Fruit fly (Drosophila melanogaster): ENCODE data around the gene Archease.

Gene Archease

DNA sequence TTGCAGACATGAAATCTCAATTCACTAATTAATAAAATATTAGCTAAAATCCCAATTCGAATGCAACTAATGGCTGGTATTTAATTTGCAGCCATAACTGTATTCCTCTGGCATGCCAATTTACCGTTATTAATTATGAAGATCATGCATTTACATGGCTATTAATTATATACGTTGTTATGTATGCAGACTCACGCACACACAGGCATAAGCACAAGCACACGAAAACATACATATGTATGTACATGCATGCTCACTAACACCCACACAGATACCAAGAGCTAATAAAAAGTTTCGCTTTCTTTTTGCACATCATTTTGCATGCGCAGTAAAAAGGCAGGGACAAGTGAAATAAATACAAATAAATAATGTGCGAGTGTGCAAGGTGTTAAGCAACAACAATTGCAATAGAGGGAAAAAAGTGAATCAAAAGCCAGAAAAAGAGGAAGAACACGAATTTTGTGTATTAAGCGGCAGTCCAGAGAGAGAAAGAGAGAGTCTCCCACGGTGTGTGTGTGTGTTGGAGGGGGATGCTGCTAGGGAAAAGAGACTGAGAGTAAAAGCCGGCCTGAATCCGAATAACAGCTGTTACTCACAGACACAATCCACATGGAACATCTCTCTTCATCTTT is 32.4 kb downstream of the Archease start:
- no peak for TF ChIP-seq tio (GFP tag; optimal IDR thresholded peaks at IDR 0.05)
- TF ChIP-seq Pdp1 (GFP tag; optimal IDR thresholded peaks at IDR 0.05) = peak in 1 of 2 experiments; percentile 54
- TF ChIP-seq Mes4 (GFP tag; optimal IDR thresholded peaks at IDR 0.05) = no peak
- TF ChIP-seq Spps (tag; optimal IDR thresholded peaks at IDR 0.05) = no peak
- TF ChIP-seq Aef1 (GFP tag; IDR thresholded peaks at IDR 0.05) = no peak
- TF ChIP-seq CG11723 (GFP tag; optimal IDR thresholded peaks at IDR 0.05) = no peak
- TF ChIP-seq Sox100B (GFP tag; optimal IDR thresholded peaks at IDR 0.05) = no peak
- TF ChIP-seq vnd (GFP tag; IDR thresholded peaks at IDR 0.05; ENCODE audit: partially characterized antibody) = no peak
- TF ChIP-seq lab (GFP tag; optimal IDR thresholded peaks at IDR 0.05) = no peak
- TF ChIP-seq CG7357 (GFP tag; IDR thresholded peaks at IDR 0.05) = no peak
- TF ChIP-seq Gug (GFP tag; IDR thresholded peaks at IDR 0.05) = no peak
- TF ChIP-seq abd-A (tag; optimal IDR thresholded peaks at IDR 0.05) = peak; percentile 39
- no peak for TF ChIP-seq CG9727 (GFP tag; optimal IDR thresholded peaks at IDR 0.05)
- no peak for TF ChIP-seq Rx (GFP tag; IDR thresholded peaks at IDR 0.05)
- TF ChIP-seq Side (GFP tag; optimal IDR thresholded peaks at IDR 0.05) = no peak
- TF ChIP-seq CG4730 (GFP tag; IDR thresholded peaks at IDR 0.05) = no peak
- no peak for TF ChIP-seq CG4820 (GFP tag; optimal IDR thresholded peaks at IDR 0.05)
- TF ChIP-seq p53 (GFP tag; optimal IDR thresholded peaks at IDR 0.05) = no peak
- no peak for TF ChIP-seq tx (GFP tag; optimal IDR thresholded peaks at IDR 0.05)
- TF ChIP-seq CG13424 (tag; optimal IDR thresholded peaks at IDR 0.05) = no peak
- TF ChIP-seq CG17385 (GFP tag; optimal IDR thresholded peaks at IDR 0.05) = peak; percentile 89
- no peak for TF ChIP-seq maf-S (GFP tag; optimal IDR thresholded peaks at IDR 0.05)
- no peak for TF ChIP-seq CG8089 (GFP tag; optimal IDR thresholded peaks at IDR 0.05)
- no peak for TF ChIP-seq Dfd (GFP tag; optimal IDR thresholded peaks at IDR 0.05)
- TF ChIP-seq CG5180 (GFP tag; optimal IDR thresholded peaks at IDR 0.05) = peak; percentile 4
- TF ChIP-seq lilli (GFP tag; optimal IDR thresholded peaks at IDR 0.05) = no peak
- TF ChIP-seq sna (GFP tag; IDR thresholded peaks at IDR 0.05; ENCODE audit: partially characterized antibody) = no peak
- no peak for TF ChIP-seq CG15601 (tag; optimal IDR thresholded peaks at IDR 0.05)
- TF ChIP-seq Lpt (GFP tag; optimal IDR thresholded peaks at IDR 0.05) = no peak
- no peak for TF ChIP-seq sisA (GFP tag; IDR thresholded peaks at IDR 0.05)
- TF ChIP-seq Blimp-1 (GFP tag; optimal IDR thresholded peaks at IDR 0.05) = peak; percentile 77
- TF ChIP-seq Nf-YB (GFP tag; optimal IDR thresholded peaks at IDR 0.05) = no peak
- TF ChIP-seq Dll (GFP tag; IDR thresholded peaks at IDR 0.05; ENCODE audit: partially characterized antibody) = no peak
- TF ChIP-seq Gsc (GFP tag; IDR thresholded peaks at IDR 0.05) = no peak
- no peak for TF ChIP-seq CG10267 (tag; optimal IDR thresholded peaks at IDR 0.05)
- TF ChIP-seq CG34422 (GFP tag; IDR thresholded peaks at IDR 0.05) = no peak
- TF ChIP-seq Xrp1 (GFP tag; IDR thresholded peaks at IDR 0.05) = no peak
- no peak for TF ChIP-seq chn (GFP tag; optimal IDR thresholded peaks at IDR 0.05)
- TF ChIP-seq zen (tag; optimal IDR thresholded peaks at IDR 0.05) = peak; percentile 5
- peak; percentile 90 for TF ChIP-seq Trl (optimal IDR thresholded peaks at IDR 0.05)
- no peak for TF ChIP-seq Trl (GFP tag; optimal IDR thresholded peaks at IDR 0.05)
- no peak for TF ChIP-seq CG15696 (tag; optimal IDR thresholded peaks at IDR 0.05)
- TF ChIP-seq CG10147 (GFP tag; optimal IDR thresholded peaks at IDR 0.05) = no peak
- no peak for TF ChIP-seq slou (GFP tag; optimal IDR thresholded peaks at IDR 0.05)
- TF ChIP-seq CG8924 (tag; optimal IDR thresholded peaks at IDR 0.05) = peak; percentile 3
- TF ChIP-seq gsb (GFP tag; IDR thresholded peaks at IDR 0.05) = no peak
- no peak for TF ChIP-seq Eip74EF (GFP tag; optimal IDR thresholded peaks at IDR 0.05)
- TF ChIP-seq en (GFP tag; optimal IDR thresholded peaks at IDR 0.05) = no peak
- no peak for TF ChIP-seq bbx (GFP tag; IDR thresholded peaks at IDR 0.05; ENCODE audit: partially characterized antibody)
- TF ChIP-seq caup (GFP tag; optimal IDR thresholded peaks at IDR 0.05; ENCODE audit: severe bottlenecking) = no peak
